Worm (Caenorhabditis elegans) whole organism, young adult: ENCODE data around the gene W01D2.1.

Experiments
- B0035.1 ChIP-seq: sonication (generic microtip); optimal IDR thresholded peaks from 2 replicates; lab custom pipeline; 2016; ENCODE audit warnings: missing genetic modification characterization, mild to moderate bottlenecking, missing compliant biosample characterization, missing genotype, missing genetic modification reagents
- D2030.7 ChIP-seq: fragments of 200-800 bp; sonication (Bioruptor generic); IDR thresholded peaks from 2 replicates; pipeline ENCODE4 v1.3.6; 2022; ENCODE audit warnings: missing genetic modification reagents, missing genetic modification characterization, missing compliant biosample characterization
- F22D6.2 ChIP-seq: sonication (generic microtip); optimal IDR thresholded peaks from 2 replicates; lab custom pipeline; 2016; ENCODE audit warnings: mild to moderate bottlenecking, missing genetic modification characterization, missing compliant biosample characterization
- F33H1.4 ChIP-seq: fragments of 200-800 bp; sonication (Bioruptor generic); IDR thresholded peaks from 2 replicates; pipeline ENCODE4 v1.3.6; 2022; ENCODE audit warnings: missing genetic modification reagents, missing genetic modification characterization, missing compliant biosample characterization
- F55B11.4 ChIP-seq: sonication (generic microtip); optimal IDR thresholded peaks from 2 replicates; lab custom pipeline; 2016; ENCODE audit warnings: missing compliant biosample characterization, missing genetic modification characterization, borderline replicate concordance; ENCODE audit not compliant: insufficient read depth
- K11D2.4 ChIP-seq: fragments of 200-800 bp; sonication (Bioruptor generic); IDR thresholded peaks from 2 replicates; pipeline ENCODE4 v1.3.6; 2022; ENCODE audit warnings: missing genetic modification reagents, missing genetic modification characterization, missing compliant biosample characterization
- Y53F4B.3 ChIP-seq: fragments of 200-800 bp; sonication (Bioruptor generic); IDR thresholded peaks from 2 replicates; pipeline ENCODE4 v1.3.6; 2022; ENCODE audit warnings: missing genetic modification reagents, missing genetic modification characterization, missing compliant biosample characterization
- Y56A3A.18 ChIP-seq: fragments of 200-800 bp; sonication (Bioruptor generic); IDR thresholded peaks from 2 replicates; pipeline ENCODE4 v1.3.6; 2022; ENCODE audit warnings: missing genetic modification reagents, missing genetic modification characterization, missing compliant biosample characterization
- Y79H2A.3 ChIP-seq: fragments of 200-800 bp; sonication (Bioruptor generic); conservative IDR thresholded peaks from 2 replicates; pipeline ENCODE4 v1.3.6; 2022; ENCODE audit warnings: missing genetic modification reagents, missing genetic modification characterization, missing compliant biosample characterization
- ZK185.1 ChIP-seq: sonication (generic microtip); optimal IDR thresholded peaks from 2 replicates; lab custom pipeline; 2016; ENCODE audit warnings: mild to moderate bottlenecking, missing genetic modification characterization, missing compliant biosample characterization; ENCODE audit not compliant: poor library complexity, severe bottlenecking
- ama-1 ChIP-seq, 3 experiments: fragments of 150-350 bp in 1 of 3; sonication (generic microtip) in 2 of 3; optimal IDR thresholded peaks; 2 replicates each; lab custom pipeline; 2014 to 2018; ENCODE audit warnings: missing biosample characterization in 2 of 3, missing genetic modification characterization in 2 of 3, missing genetic modification reagents in 2 of 3
- aptf-2 ChIP-seq: fragments of 200-800 bp; sonication (Bioruptor generic); conservative IDR thresholded peaks from 2 replicates; pipeline ENCODE4 v1.3.6; 2022; ENCODE audit warnings: missing genetic modification reagents, missing genetic modification characterization, missing compliant biosample characterization
- attf-5 ChIP-seq: fragments of 200-800 bp; sonication (Bioruptor generic); optimal IDR thresholded peaks from 2 replicates; lab custom pipeline; 2018; ENCODE audit warnings: mild to moderate bottlenecking, missing genetic modification characterization, missing compliant biosample characterization
- bed-1 ChIP-seq: fragments of 200-800 bp; sonication (Bioruptor generic); IDR thresholded peaks from 2 replicates; pipeline ENCODE4 v1.3.6; 2022; ENCODE audit warnings: missing genetic modification reagents, missing genetic modification characterization, missing compliant biosample characterization
- ccch-3 ChIP-seq: fragments of 200-800 bp; sonication (Bioruptor generic); optimal IDR thresholded peaks from 2 replicates; lab custom pipeline; 2018; ENCODE audit warnings: mild to moderate bottlenecking, missing genetic modification characterization, missing compliant biosample characterization
- cebp-1 ChIP-seq, 2 experiments: fragments of 200-800 bp in 1 of 2; sonication (Bioruptor generic) in 1 of 2; sonication (generic microtip) in 1 of 2; IDR thresholded peaks in 1 of 2; optimal IDR thresholded peaks in 1 of 2; 2 replicates each; pipeline versions ENCODE4 v1.3.6 to Lab custom; 2017 to 2022; ENCODE audit warnings: missing compliant biosample characterization in 2 of 2, missing genetic modification characterization in 2 of 2, mild to moderate bottlenecking in 1 of 2, missing genetic modification reagents in 1 of 2, moderate library complexity in 1 of 2
- dox-1 ChIP-seq: fragments of 200-800 bp; sonication (Bioruptor generic); IDR thresholded peaks from 2 replicates; pipeline ENCODE4 v1.3.6; 2022; ENCODE audit warnings: missing genetic modification reagents, missing genetic modification characterization, missing compliant biosample characterization
- ekl-4 ChIP-seq: fragments of 200-800 bp; sonication (Bioruptor generic); IDR thresholded peaks from 2 replicates; pipeline ENCODE4 v1.3.6; 2022; ENCODE audit warnings: missing genetic modification reagents, missing genetic modification characterization, missing compliant biosample characterization
- fkh-3 ChIP-seq: sonication (generic microtip); optimal IDR thresholded peaks from 2 replicates; lab custom pipeline; 2016; ENCODE audit warnings: mild to moderate bottlenecking, missing genetic modification characterization, missing compliant biosample characterization
- gei-17 ChIP-seq: fragments of 200-800 bp; sonication (Bioruptor generic); optimal IDR thresholded peaks from 2 replicates; lab custom pipeline; 2018; ENCODE audit warnings: mild to moderate bottlenecking, missing genetic modification characterization, missing compliant biosample characterization
- him-1 ChIP-seq: sonication (generic microtip); optimal IDR thresholded peaks from 2 replicates; lab custom pipeline; 2016; ENCODE audit warnings: missing genotype, missing genetic modification reagents, missing genetic modification characterization, missing compliant biosample characterization
- hmg-1.2 ChIP-seq: fragments of 200-800 bp; sonication (Bioruptor generic); IDR thresholded peaks from 2 replicates; pipeline ENCODE4 v1.3.6; 2022; ENCODE audit warnings: missing genetic modification reagents, missing genetic modification characterization, missing compliant biosample characterization
- hsf-1 ChIP-seq: fragments of 200-800 bp; sonication (Bioruptor generic); IDR thresholded peaks from 2 replicates; pipeline ENCODE4 v1.3.6; 2022; ENCODE audit warnings: missing genetic modification reagents, missing genetic modification characterization, missing compliant biosample characterization
- lin-54 ChIP-seq: fragments of 200-800 bp; sonication (Bioruptor generic); optimal IDR thresholded peaks from 2 replicates; lab custom pipeline; 2018; ENCODE audit warnings: mild to moderate bottlenecking, missing genetic modification characterization, missing compliant biosample characterization
- madf-3 ChIP-seq: fragments of 200-800 bp; sonication (Bioruptor generic); IDR thresholded peaks from 2 replicates; pipeline ENCODE4 v1.3.6; 2022; ENCODE audit warnings: missing genetic modification reagents, missing genetic modification characterization, missing compliant biosample characterization
- madf-6 ChIP-seq: fragments of 200-800 bp; sonication (Bioruptor generic); IDR thresholded peaks from 2 replicates; pipeline ENCODE4 v1.3.6; 2022; ENCODE audit warnings: missing genetic modification reagents, missing genetic modification characterization, missing compliant biosample characterization
- mes-4 ChIP-seq: sonication (generic microtip); optimal IDR thresholded peaks from 2 replicates; lab custom pipeline; 2016; ENCODE audit warnings: missing genotype, missing genetic modification characterization, missing compliant biosample characterization
- mxl-1 ChIP-seq: sonication (generic microtip); optimal IDR thresholded peaks from 2 replicates; lab custom pipeline; 2016; ENCODE audit warnings: missing genetic modification characterization, missing compliant biosample characterization
- nfya-1 ChIP-seq: sonication (generic microtip); optimal IDR thresholded peaks from 2 replicates; lab custom pipeline; 2017; ENCODE audit warnings: antibody characterized with exemption, missing compliant biosample characterization, missing genetic modification characterization, borderline replicate concordance; ENCODE audit not compliant: insufficient read depth
- sdz-38 ChIP-seq: sonication (generic microtip); optimal IDR thresholded peaks from 2 replicates; lab custom pipeline; 2016; ENCODE audit warnings: missing genotype, missing genetic modification characterization, missing compliant biosample characterization
- sptf-2 ChIP-seq: fragments of 200-800 bp; sonication (Bioruptor generic); optimal IDR thresholded peaks from 2 replicates; lab custom pipeline; 2018; ENCODE audit warnings: mild to moderate bottlenecking, missing genetic modification characterization, missing compliant biosample characterization
- tbp1 ChIP-seq: fragments of 200-800 bp; sonication (Bioruptor generic); optimal IDR thresholded peaks from 2 replicates; lab custom pipeline; 2018; ENCODE audit warnings: mild to moderate bottlenecking, missing genetic modification characterization, missing compliant biosample characterization
- tbx-9 ChIP-seq: sonication (generic microtip); optimal IDR thresholded peaks from 2 replicates; lab custom pipeline; 2016; ENCODE audit warnings: borderline replicate concordance, missing genetic modification characterization, inconsistent platforms, missing compliant biosample characterization
- tlf-1 ChIP-seq: fragments of 200-800 bp; sonication (Bioruptor generic); optimal IDR thresholded peaks from 2 replicates; lab custom pipeline; 2018; ENCODE audit warnings: mild to moderate bottlenecking, missing genetic modification characterization, missing compliant biosample characterization
- zfh-2 ChIP-seq: fragments of 200-800 bp; sonication (Bioruptor generic); conservative IDR thresholded peaks from 2 replicates; pipeline ENCODE4 v1.3.6; 2022; ENCODE audit warnings: missing genetic modification reagents, missing genetic modification characterization, missing compliant biosample characterization
- ztf-18 ChIP-seq: sonication (generic microtip); optimal IDR thresholded peaks from 2 replicates; lab custom pipeline; 2016; ENCODE audit warnings: missing genotype, mild to moderate bottlenecking, missing genetic modification characterization, missing compliant biosample characterization
- ztf-22 ChIP-seq: fragments of 200-800 bp; sonication (Bioruptor generic); optimal IDR thresholded peaks from 2 replicates; lab custom pipeline; 2018; ENCODE audit warnings: mild to moderate bottlenecking, missing genetic modification characterization, moderate library complexity, missing compliant biosample characterization
- ztf-26 ChIP-seq: sonication (generic microtip); optimal IDR thresholded peaks from 2 replicates; lab custom pipeline; 2017; ENCODE audit warnings: missing genetic modification characterization, missing compliant biosample characterization
- ztf-6 ChIP-seq: fragments of 200-800 bp; sonication (Bioruptor generic); IDR thresholded peaks from 2 replicates; pipeline ENCODE4 v1.3.6; 2022; ENCODE audit warnings: missing genetic modification reagents, missing genetic modification characterization, missing compliant biosample characterization

Gene W01D2.1

DNA sequence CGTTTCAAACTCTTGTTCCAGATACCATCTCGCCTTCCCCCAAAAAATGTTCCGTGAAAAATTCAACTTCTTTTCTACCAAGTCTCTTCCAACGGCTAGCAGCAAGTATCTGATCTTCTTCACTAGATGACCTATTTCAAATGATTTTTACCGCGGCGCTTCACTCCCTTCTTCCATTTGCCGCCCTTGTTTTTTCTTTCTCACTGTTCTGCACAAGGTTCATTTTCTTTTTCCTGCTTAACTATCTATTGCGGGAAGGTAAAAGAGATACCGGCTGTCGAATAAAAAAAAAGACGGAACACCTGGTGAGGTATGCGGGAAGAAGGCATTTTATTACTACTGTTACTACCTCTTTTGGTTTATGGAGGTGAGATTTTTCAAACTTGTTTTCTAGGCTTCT is 27.7 kb downstream of the W01D2.1 start, which contains the start of gene cdh-7 (continued):
- TF ChIP-seq cebp-1 (GFP tag; IDR thresholded peaks at IDR 0.05; lab: Robert Waterston, UW): no peak
- no peak for TF ChIP-seq cebp-1 (tag; optimal IDR thresholded peaks at IDR 0.05; lab: Kevin White, UChicago)
- TF ChIP-seq sdz-38: no peak

DNA sequence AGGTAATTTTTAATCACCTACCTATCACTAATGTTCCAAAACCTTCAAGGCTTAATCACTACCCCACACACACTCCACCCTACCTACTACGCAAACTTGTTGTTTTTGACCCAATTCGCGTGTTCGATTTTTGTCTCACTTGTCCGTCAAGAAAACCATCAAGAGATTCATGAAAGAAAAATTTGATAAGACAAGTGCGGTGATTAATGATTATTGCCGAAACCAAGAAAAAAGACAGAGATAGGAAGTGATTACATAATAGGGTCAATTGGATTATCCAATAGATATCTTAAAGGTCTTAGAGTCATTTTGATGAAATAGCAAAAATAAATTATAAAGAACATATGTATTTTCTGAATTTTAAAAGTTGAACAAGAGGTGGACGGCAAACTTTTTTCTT is 28.9 kb downstream of the W01D2.1 start:
- TF ChIP-seq mes-4 (tag; lab: Kevin White, UChicago): no peak
- no peak for TF ChIP-seq hmg-1.2 (GFP tag; lab: Robert Waterston, UW)
- TF ChIP-seq ekl-4 (GFP tag; lab: Robert Waterston, UW): no peak
- no peak for TF ChIP-seq zfh-2 (GFP tag; lab: Robert Waterston, UW)

DNA sequence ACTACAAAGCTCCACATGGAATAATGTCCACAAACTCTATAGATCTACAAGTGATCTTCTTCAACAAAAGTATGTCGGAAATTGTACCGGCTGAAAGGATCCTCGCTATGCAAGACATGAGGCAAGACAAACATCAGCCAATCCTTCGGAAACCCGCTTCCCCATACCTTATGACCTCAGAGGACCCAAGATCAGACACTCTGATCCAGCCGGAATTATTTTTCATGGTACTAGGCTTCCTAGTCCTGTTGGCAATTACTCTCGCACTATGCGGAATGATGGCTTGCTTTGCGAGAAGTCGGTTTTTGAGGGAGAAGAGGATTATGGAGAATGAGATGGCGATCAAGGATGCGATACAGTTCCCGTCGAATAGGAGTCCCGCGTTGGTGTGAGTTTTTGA is 34.6 kb downstream of the W01D2.1 start:
- TF ChIP-seq madf-6 (no peak), ccch-3 (no peak), gei-17 (GFP tag; lab: Kevin White, UChicago) (no peak), bed-1 (GFP tag; lab: Robert Waterston, UW) (no peak), ztf-18 (no peak), hmg-1.2 (GFP tag; lab: Robert Waterston, UW) (no peak), F33H1.4 (GFP tag; lab: Robert Waterston, UW) (no peak), dox-1 (GFP tag; lab: Robert Waterston, UW) (no peak), F55B11.4 (tag; lab: Kevin White, UChicago) (no peak), sptf-2 (GFP tag; lab: Kevin White, UChicago) (no peak)

DNA sequence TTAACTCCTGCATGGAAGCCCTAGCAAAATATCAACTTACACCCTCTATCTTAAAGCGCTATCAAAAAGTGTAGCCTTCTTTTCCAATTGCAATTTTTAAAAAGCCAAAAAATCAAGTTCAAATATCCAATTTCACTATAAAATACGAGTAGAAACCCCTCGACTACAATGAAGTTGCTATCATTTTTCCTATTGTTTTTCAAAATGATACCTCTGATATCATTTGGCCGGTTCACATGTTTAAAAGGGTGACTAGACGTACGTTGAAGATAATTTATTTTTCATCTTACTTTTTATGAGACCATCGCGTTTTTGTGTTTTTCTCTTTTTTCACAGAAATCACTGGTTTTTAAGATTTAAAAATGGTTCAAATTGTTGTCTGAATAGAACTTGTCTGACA is 36.2 kb downstream of the W01D2.1 start, which contains the start of gene R05H10.1:
TSS of gene R05H10.1 (plus strand) at position 334 of the 400 bp plus-strand sequence.
- TF ChIP-seq tlf-1 (GFP tag; lab: Kevin White, UChicago): no peak
- no peak for TF ChIP-seq aptf-2 (GFP tag; lab: Robert Waterston, UW)
- no peak for TF ChIP-seq F22D6.2 (tag; lab: Kevin White, UChicago)
- TF ChIP-seq ekl-4 (GFP tag; lab: Robert Waterston, UW): no peak
- TF ChIP-seq K11D2.4 (GFP tag; lab: Robert Waterston, UW): no peak
- TF ChIP-seq nfya-1 (tag; lab: Kevin White, UChicago): no peak
- TF ChIP-seq sptf-2 (GFP tag; lab: Kevin White, UChicago): no peak
- no peak for TF ChIP-seq tbp1 (GFP tag; lab: Kevin White, UChicago)
- TF ChIP-seq attf-5 (GFP tag; lab: Kevin White, UChicago): no peak
- TF ChIP-seq lin-54 (GFP tag; lab: Kevin White, UChicago): no peak
- TF ChIP-seq mxl-1: no peak
- TF ChIP-seq madf-3 (GFP tag; lab: Robert Waterston, UW): no peak
- TF ChIP-seq fkh-3 (tag; lab: Kevin White, UChicago): no peak
- TF ChIP-seq D2030.7 (GFP tag; lab: Robert Waterston, UW): no peak

DNA sequence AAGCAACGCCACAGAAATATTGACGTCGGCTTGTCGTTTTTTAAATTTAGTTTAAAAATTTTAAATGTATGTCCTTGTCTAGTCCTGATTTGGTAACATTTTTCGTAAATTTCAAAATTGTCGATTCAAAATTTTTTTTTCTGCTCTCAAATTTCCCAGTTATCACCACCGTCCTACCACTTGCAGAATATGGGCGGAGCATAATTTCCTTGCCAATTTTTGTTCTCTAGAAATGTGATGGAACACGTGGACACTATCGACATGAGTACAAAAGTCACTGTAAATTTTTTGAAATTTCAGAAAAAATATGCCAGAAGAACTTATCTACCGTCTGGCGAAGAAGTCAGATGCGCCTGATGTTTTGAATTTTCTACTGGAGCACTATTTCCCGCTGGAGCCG is 39.9 kb downstream of the W01D2.1 start, which contains the start of gene R05H10.7:
TSS of gene R05H10.7 (plus strand) at position 301 of the 400 bp plus-strand sequence.
- no peak for TF ChIP-seq hsf-1 (GFP tag; lab: Robert Waterston, UW)
- TF ChIP-seq mes-4 (tag; lab: Kevin White, UChicago): no peak
- no peak for TF ChIP-seq ZK185.1 (tag; lab: Kevin White, UChicago)
- no peak for TF ChIP-seq D2030.7 (GFP tag; lab: Robert Waterston, UW)
- no peak for TF ChIP-seq him-1 (tag; lab: Kevin White, UChicago)
- TF ChIP-seq ztf-6 (GFP tag; lab: Robert Waterston, UW): no peak
- no peak for TF ChIP-seq ama-1 (optimal IDR thresholded peaks at IDR 0.05; lab: Kevin White, UChicago)
- TF ChIP-seq ama-1 (GFP tag; optimal IDR thresholded peaks at IDR 0.05; lab: Kevin White, UChicago): no peak
- TF ChIP-seq Y79H2A.3: no peak
- no peak for TF ChIP-seq zfh-2 (GFP tag; lab: Robert Waterston, UW)
- no peak for TF ChIP-seq Y53F4B.3
- no peak for TF ChIP-seq Y56A3A.18 (GFP tag; lab: Robert Waterston, UW)
- no peak for TF ChIP-seq ztf-22 (GFP tag; lab: Kevin White, UChicago)
- TF ChIP-seq tbx-9 (tag; lab: Kevin White, UChicago): no peak
- TF ChIP-seq ztf-26 (tag; lab: Kevin White, UChicago): no peak
- no peak for TF ChIP-seq bed-1 (GFP tag; lab: Robert Waterston, UW)
- TF ChIP-seq B0035.1 (tag; lab: Kevin White, UChicago): no peak
- TF ChIP-seq, all 124 proteins: peak for 0
